Fruit fly (Drosophila melanogaster) whole organism, embryonic: ENCODE results near the gene Cyp1.

Experiments used
- Asciz ChIP-seq: fragments of 200-800 bp; sonication (Bioruptor generic); optimal IDR thresholded peaks from 2 replicates; lab custom pipeline; 2017; ENCODE audit warnings: missing biosample characterization, mild to moderate bottlenecking, missing genetic modification characterization, missing genetic modification reagents
- Atf6 ChIP-seq: fragments of 200-800 bp; sonication (Bioruptor generic); IDR thresholded peaks from 2 replicates; pipeline ENCODE4 v1.3.6; 2022; ENCODE audit warnings: missing biosample characterization, missing genetic modification characterization
- Bgb ChIP-seq: fragments of 200-800 bp; sonication (Bioruptor generic); IDR thresholded peaks from 2 replicates; pipeline ENCODE4 v1.3.6; 2022; ENCODE audit warnings: missing biosample characterization, missing genetic modification characterization; ENCODE audit not compliant: partially characterized antibody
- CG13287 ChIP-seq: fragments of 200-800 bp; sonication (Bioruptor generic); IDR thresholded peaks from 2 replicates; pipeline ENCODE4 v1.3.6; 2022; ENCODE audit warnings: missing biosample characterization, missing genetic modification characterization; ENCODE audit not compliant: partially characterized antibody
- CG13894 ChIP-seq: fragments of 200-800 bp; sonication (Bioruptor generic); optimal IDR thresholded peaks from 3 replicates; lab custom pipeline; 2018; ENCODE audit warnings: missing biosample characterization, mild to moderate bottlenecking, missing genetic modification characterization, moderate library complexity
- CG14860 ChIP-seq: fragments of 200-800 bp; sonication (Bioruptor generic); IDR thresholded peaks from 3 replicates; pipeline ENCODE4 v1.3.6; 2022; ENCODE audit warnings: missing biosample characterization, missing genetic modification characterization; ENCODE audit not compliant: partially characterized antibody
- CG16863 ChIP-seq: fragments of 200-800 bp; sonication (Bioruptor generic); optimal IDR thresholded peaks from 3 replicates; lab custom pipeline; 2016; ENCODE audit warnings: missing biosample characterization, missing genetic modification characterization
- CG17328 ChIP-seq: fragments of 200-800 bp; sonication (Bioruptor generic); IDR thresholded peaks from 2 replicates; pipeline ENCODE4 v1.3.6; 2022; ENCODE audit warnings: missing biosample characterization, missing genetic modification characterization
- CG2116 ChIP-seq: fragments of 200-800 bp; sonication (Bioruptor generic); optimal IDR thresholded peaks from 3 replicates; lab custom pipeline; 2018; ENCODE audit warnings: missing biosample characterization, mild to moderate bottlenecking, missing genetic modification characterization
- CG2129 ChIP-seq: fragments of 200-800 bp; sonication (Bioruptor generic); IDR thresholded peaks from 2 replicates; pipeline ENCODE4 v1.3.6; 2022; ENCODE audit warnings: missing biosample characterization, missing genetic modification characterization; ENCODE audit not compliant: partially characterized antibody
- CG2712 ChIP-seq: fragments of 200-800 bp; optimal IDR thresholded peaks from 3 replicates; lab custom pipeline; 2019; ENCODE audit warnings: missing biosample characterization, mild to moderate bottlenecking, missing genetic modification characterization, moderate library complexity
- CG30020 ChIP-seq: fragments of 200-800 bp; optimal IDR thresholded peaks from 2 replicates; lab custom pipeline; 2019; ENCODE audit warnings: missing biosample characterization, mild to moderate bottlenecking, missing genetic modification characterization, moderate library complexity
- CG31365 ChIP-seq: fragments of 200-800 bp; sonication (Bioruptor generic); optimal IDR thresholded peaks from 2 replicates; lab custom pipeline; 2018; ENCODE audit warnings: missing biosample characterization, mild to moderate bottlenecking, missing genetic modification characterization
- CG31441 ChIP-seq: fragments of 200-800 bp; sonication (Bioruptor generic); IDR thresholded peaks from 2 replicates; pipeline ENCODE4 v1.3.6; 2022; ENCODE audit warnings: missing biosample characterization, missing genetic modification characterization
- CG4854 ChIP-seq: fragments of 200-800 bp; sonication (Bioruptor generic); optimal IDR thresholded peaks from 2 replicates; lab custom pipeline; 2016; ENCODE audit warnings: missing biosample characterization, missing genetic modification characterization, inconsistent platforms
- CG6854 ChIP-seq: fragments of 200-800 bp; sonication (Bioruptor generic); optimal IDR thresholded peaks from 3 replicates; lab custom pipeline; 2017; ENCODE audit warnings: missing biosample characterization, mild to moderate bottlenecking, missing genetic modification characterization
- CG7963 ChIP-seq: fragments of 200-800 bp; sonication (Bioruptor generic); IDR thresholded peaks from 3 replicates; pipeline ENCODE4 v1.3.6; 2022; ENCODE audit warnings: missing biosample characterization, missing genetic modification characterization; ENCODE audit not compliant: partially characterized antibody
- CG9437 ChIP-seq: fragments of 200-800 bp; sonication (Bioruptor generic); optimal IDR thresholded peaks from 2 replicates; lab custom pipeline; 2018; ENCODE audit warnings: missing biosample characterization, mild to moderate bottlenecking, missing genetic modification characterization
- CG9817 ChIP-seq: fragments of 200-800 bp; sonication (Bioruptor generic); optimal IDR thresholded peaks from 2 replicates; lab custom pipeline; 2018; ENCODE audit warnings: missing biosample characterization, mild to moderate bottlenecking, missing genetic modification characterization, moderate library complexity
- CG9932 ChIP-seq: fragments of 200-800 bp; sonication (Bioruptor generic); IDR thresholded peaks from 2 replicates; pipeline ENCODE4 v1.3.6; 2022; ENCODE audit warnings: missing biosample characterization, missing genetic modification characterization
- Dfd ChIP-seq, 2 experiments: fragments of >200 bp; optimal IDR thresholded peaks; 2 replicates each; lab custom pipeline; 2017; ENCODE audit warnings: missing biosample characterization in 2 of 2, missing genetic modification characterization in 2 of 2
- Dll ChIP-seq: fragments of 200-800 bp; sonication (Bioruptor generic); IDR thresholded peaks from 4 replicates; pipeline ENCODE4 v1.3.6; 2022; ENCODE audit warnings: missing biosample characterization, missing genetic modification characterization; ENCODE audit not compliant: partially characterized antibody
- Dp ChIP-seq: fragments of 200-800 bp; sonication (Bioruptor generic); optimal IDR thresholded peaks from 2 replicates; lab custom pipeline; 2018; ENCODE audit warnings: missing biosample characterization, mild to moderate bottlenecking, missing genetic modification characterization, moderate library complexity
- Fer1 ChIP-seq: fragments of 200-800 bp; sonication (Bioruptor generic); optimal IDR thresholded peaks from 2 replicates; lab custom pipeline; 2017; ENCODE audit warnings: missing biosample characterization, mild to moderate bottlenecking, missing genetic modification characterization
- Hr3 ChIP-seq: fragments of 200-800 bp; sonication (Bioruptor generic); optimal IDR thresholded peaks from 3 replicates; lab custom pipeline; 2016; ENCODE audit warnings: missing biosample characterization, missing genetic modification characterization
- Opbp ChIP-seq: fragments of 200-800 bp; sonication (Bioruptor generic); IDR thresholded peaks from 3 replicates; pipeline ENCODE4 v1.3.6; 2022; ENCODE audit warnings: missing biosample characterization, missing genetic modification characterization; ENCODE audit not compliant: partially characterized antibody
- PHDP ChIP-seq: fragments of 200-800 bp; sonication (Bioruptor generic); optimal IDR thresholded peaks from 3 replicates; lab custom pipeline; 2018; ENCODE audit warnings: missing biosample characterization, mild to moderate bottlenecking, missing genetic modification characterization, moderate library complexity
- Side ChIP-seq: fragments of 200-800 bp; sonication (Bioruptor generic); optimal IDR thresholded peaks from 2 replicates; lab custom pipeline; 2016; ENCODE audit warnings: missing biosample characterization, missing genetic modification characterization
- Sry-δ ChIP-seq: fragments of 200-800 bp; sonication (Bioruptor generic); optimal IDR thresholded peaks from 2 replicates; lab custom pipeline; 2016; ENCODE audit warnings: missing biosample characterization, missing genetic modification characterization
- amos ChIP-seq: fragments of 200-800 bp; sonication (Bioruptor generic); IDR thresholded peaks from 2 replicates; pipeline ENCODE4 v1.3.6; 2022; ENCODE audit warnings: missing biosample characterization, missing genetic modification characterization; ENCODE audit not compliant: partially characterized antibody
- ato ChIP-seq: fragments of 200-800 bp; sonication (Bioruptor generic); IDR thresholded peaks from 2 replicates; pipeline ENCODE4 v1.3.6; 2022; ENCODE audit warnings: missing biosample characterization, missing genetic modification characterization; ENCODE audit not compliant: partially characterized antibody
- bbx ChIP-seq: fragments of 200-800 bp; sonication (Bioruptor generic); IDR thresholded peaks from 2 replicates; pipeline ENCODE4 v1.3.6; 2022; ENCODE audit warnings: missing biosample characterization, missing genetic modification characterization; ENCODE audit not compliant: partially characterized antibody
- btn ChIP-seq: fragments of 200-800 bp; sonication (Bioruptor generic); optimal IDR thresholded peaks from 2 replicates; lab custom pipeline; 2016; ENCODE audit warnings: missing biosample characterization, missing genetic modification characterization
- caup ChIP-seq: fragments of 200-800 bp; sonication (Bioruptor generic); optimal IDR thresholded peaks from 3 replicates; lab custom pipeline; 2017; ENCODE audit warnings: missing biosample characterization, mild to moderate bottlenecking, missing genetic modification characterization, moderate library complexity; ENCODE audit not compliant: severe bottlenecking
- chn ChIP-seq: fragments of 200-800 bp; sonication (Bioruptor generic); optimal IDR thresholded peaks from 2 replicates; lab custom pipeline; 2016; ENCODE audit warnings: missing biosample characterization, missing genetic modification characterization
- ftz-f1 ChIP-seq: fragments of 200-800 bp; sonication (Bioruptor generic); optimal IDR thresholded peaks from 2 replicates; lab custom pipeline; 2016; ENCODE audit warnings: missing biosample characterization, missing genetic modification characterization
- grn ChIP-seq: fragments of 200-800 bp; sonication (Bioruptor generic); optimal IDR thresholded peaks from 3 replicates; lab custom pipeline; 2017; ENCODE audit warnings: missing biosample characterization, missing genetic modification characterization
- ken ChIP-seq: fragments of 200-800 bp; sonication (Bioruptor generic); IDR thresholded peaks from 3 replicates; pipeline ENCODE4 v1.3.6; 2022; ENCODE audit warnings: missing biosample characterization, missing genetic modification characterization
- knrl ChIP-seq: fragments of 200-800 bp; sonication (Bioruptor generic); IDR thresholded peaks from 3 replicates; pipeline ENCODE4 v1.3.6; 2022; ENCODE audit warnings: missing biosample characterization, missing genetic modification characterization; ENCODE audit not compliant: partially characterized antibody
- lola ChIP-seq, 3 experiments: fragments of >200 bp in 2 of 3; fragments of 200-800 bp in 1 of 3; sonication (Bioruptor generic) in 1 of 3; optimal IDR thresholded peaks; 2 replicates each; lab custom pipeline; 2017 to 2019; ENCODE audit warnings: missing biosample characterization in 3 of 3, missing genetic modification characterization in 3 of 3, mild to moderate bottlenecking in 1 of 3, moderate library complexity in 1 of 3
- lov ChIP-seq, 2 experiments: fragments of 200-800 bp in 1 of 2; fragments of >200 bp in 1 of 2; sonication (Bioruptor generic) in 1 of 2; IDR thresholded peaks in 1 of 2; optimal IDR thresholded peaks in 1 of 2; 2 replicates in 1 of 2; 3 replicates in 1 of 2; pipeline versions ENCODE4 v1.3.6 to Lab custom; 2017 to 2022; ENCODE audit warnings: missing biosample characterization in 1 of 2, missing genetic modification characterization in 1 of 2
- mam ChIP-seq: fragments of 200-800 bp; sonication (Bioruptor generic); optimal IDR thresholded peaks from 3 replicates; lab custom pipeline; 2016; ENCODE audit warnings: missing biosample characterization, missing genetic modification characterization
- run ChIP-seq: fragments of 200-800 bp; sonication (Bioruptor generic); optimal IDR thresholded peaks from 3 replicates; lab custom pipeline; 2018; ENCODE audit warnings: missing biosample characterization, mild to moderate bottlenecking, missing genetic modification characterization
- stwl ChIP-seq: fragments of 200-800 bp; sonication (Bioruptor generic); optimal IDR thresholded peaks from 3 replicates; lab custom pipeline; 2018; ENCODE audit warnings: missing biosample characterization, mild to moderate bottlenecking, missing genetic modification characterization, moderate library complexity
- toy ChIP-seq: fragments of 200-800 bp; sonication (Bioruptor generic); IDR thresholded peaks from 2 replicates; pipeline ENCODE4 v1.3.6; 2022; ENCODE audit warnings: missing biosample characterization, missing genetic modification characterization
- tup ChIP-seq: fragments of 200-800 bp; sonication (Bioruptor generic); optimal IDR thresholded peaks from 2 replicates; lab custom pipeline; 2016; ENCODE audit warnings: missing biosample characterization, mild to moderate bottlenecking, missing genetic modification characterization, moderate library complexity
- vvl ChIP-seq: fragments of 200-800 bp; sonication (Bioruptor generic); IDR thresholded peaks from 2 replicates; pipeline ENCODE4 v1.3.6; 2022; ENCODE audit warnings: missing biosample characterization, missing genetic modification characterization
- zen2 ChIP-seq: fragments of 200-800 bp; sonication (Bioruptor generic); IDR thresholded peaks from 3 replicates; pipeline ENCODE4 v1.3.6; 2022; ENCODE audit warnings: missing biosample characterization, missing genetic modification characterization; ENCODE audit not compliant: partially characterized antibody

Gene Cyp1

dm6 chrX:16323063-16323462 is 2.9 kb upstream of the Cyp1 start, which contains the start of the genes CG9917 and CG32579 (continued):
- TF ChIP-seq CG6854 (GFP tag; lab: Kevin White, UChicago): no peak
- TF ChIP-seq CG31365: no peak
- TF ChIP-seq Opbp (GFP tag; lab: Robert Waterston, UW): peak; percentile 89; the same call in 2 of the 3 replicates
- TF ChIP-seq chn: no peak
- TF ChIP-seq lola (GFP tag; optimal IDR thresholded peaks at IDR 0.05; lab: Kevin White, UChicago): no peak
- no peak for TF ChIP-seq caup (GFP tag; lab: Kevin White, UChicago)
- TF ChIP-seq Dp (GFP tag; lab: Kevin White, UChicago): peak; percentile 62
- no peak for TF ChIP-seq CG31441 (GFP tag; lab: Robert Waterston, UW)
- TF ChIP-seq CG9817 (tag; lab: Kevin White, UChicago): no peak
- TF ChIP-seq Hr3 (GFP tag; lab: Kevin White, UChicago): no peak
- peak; percentile 96 for TF ChIP-seq CG2116 (GFP tag; lab: Kevin White, UChicago)
- no peak for TF ChIP-seq Asciz (GFP tag; lab: Kevin White, UChicago)
- no peak for TF ChIP-seq mam
- no peak for TF ChIP-seq Side (GFP tag; lab: Kevin White, UChicago)
- no peak for TF ChIP-seq CG16863 (GFP tag; lab: Kevin White, UChicago)
- TF ChIP-seq Sry-δ (GFP tag; lab: Kevin White, UChicago): peak; percentile 93
- no peak for TF ChIP-seq Atf6 (GFP tag; lab: Robert Waterston, UW)
- peak; percentile 13 for TF ChIP-seq Fer1
- TF ChIP-seq Dfd (GFP tag; optimal IDR thresholded peaks at IDR 0.05; lab: Kevin White, UChicago): no peak
- TF ChIP-seq stwl: peak; percentile 70
- TF ChIP-seq vvl (GFP tag; lab: Robert Waterston, UW): peak; percentile 47; the same call in 1 of the 2 replicates
- TF ChIP-seq CG9437: no peak
- no peak for TF ChIP-seq run (tag; lab: Kevin White, UChicago)
- TF ChIP-seq knrl (GFP tag; lab: Robert Waterston, UW): peak; percentile 76
- peak; percentile 56 for TF ChIP-seq ftz-f1 (GFP tag; lab: Kevin White, UChicago)
- peak; percentile 81 for TF ChIP-seq ato (GFP tag; lab: Robert Waterston, UW)
- TF ChIP-seq PHDP (tag; lab: Kevin White, UChicago): no peak
- peak; percentile 37 for TF ChIP-seq CG13894 (tag; lab: Kevin White, UChicago)
- peak; percentile 86 for TF ChIP-seq amos
- TF ChIP-seq grn (GFP tag; lab: Kevin White, UChicago): peak; percentile 7
- no peak for TF ChIP-seq CG2712
- TF ChIP-seq zen2 (GFP tag; lab: Robert Waterston, UW): peak; percentile 73; the same call in 2 of the 3 replicates
- no peak for TF ChIP-seq CG4854
- TF ChIP-seq CG7963 (GFP tag; lab: Robert Waterston, UW): peak; percentile 79
- peak; percentile 85 for TF ChIP-seq CG13287 (GFP tag; lab: Robert Waterston, UW)
- TF ChIP-seq lov (optimal IDR thresholded peaks at IDR 0.05; lab: Kevin White, UChicago): no peak
- TF ChIP-seq lov (GFP tag; IDR thresholded peaks at IDR 0.05; lab: Robert Waterston, UW): no peak
- peak; percentile 77 for TF ChIP-seq Dll (GFP tag; lab: Robert Waterston, UW)
- peak; percentile 68; the same call in 2 of the 3 replicates for TF ChIP-seq CG14860 (GFP tag; lab: Robert Waterston, UW)
- peak; percentile 35; the same call in 1 of the 2 replicates for TF ChIP-seq CG2129 (GFP tag; lab: Robert Waterston, UW)
- no peak; the same call in 1 of the 2 replicates for TF ChIP-seq CG9932 (GFP tag; lab: Robert Waterston, UW)
- no peak for TF ChIP-seq tup (GFP tag; lab: Kevin White, UChicago)
- TF ChIP-seq Bgb: peak; percentile 90
- no peak for TF ChIP-seq btn (GFP tag; lab: Kevin White, UChicago)
- no peak for TF ChIP-seq toy
- TF ChIP-seq CG30020 (tag; lab: Kevin White, UChicago): peak; percentile 28
- TF ChIP-seq CG17328 (GFP tag; lab: Robert Waterston, UW): peak; percentile 31; the same call in 1 of the 2 replicates
- TF ChIP-seq ken (GFP tag; lab: Robert Waterston, UW): no peak
- peak; percentile 90 for TF ChIP-seq bbx (GFP tag; lab: Robert Waterston, UW)
